Worm (Caenorhabditis elegans): Measurements from ENCODE around the gene C23G10.5.

DNA sequence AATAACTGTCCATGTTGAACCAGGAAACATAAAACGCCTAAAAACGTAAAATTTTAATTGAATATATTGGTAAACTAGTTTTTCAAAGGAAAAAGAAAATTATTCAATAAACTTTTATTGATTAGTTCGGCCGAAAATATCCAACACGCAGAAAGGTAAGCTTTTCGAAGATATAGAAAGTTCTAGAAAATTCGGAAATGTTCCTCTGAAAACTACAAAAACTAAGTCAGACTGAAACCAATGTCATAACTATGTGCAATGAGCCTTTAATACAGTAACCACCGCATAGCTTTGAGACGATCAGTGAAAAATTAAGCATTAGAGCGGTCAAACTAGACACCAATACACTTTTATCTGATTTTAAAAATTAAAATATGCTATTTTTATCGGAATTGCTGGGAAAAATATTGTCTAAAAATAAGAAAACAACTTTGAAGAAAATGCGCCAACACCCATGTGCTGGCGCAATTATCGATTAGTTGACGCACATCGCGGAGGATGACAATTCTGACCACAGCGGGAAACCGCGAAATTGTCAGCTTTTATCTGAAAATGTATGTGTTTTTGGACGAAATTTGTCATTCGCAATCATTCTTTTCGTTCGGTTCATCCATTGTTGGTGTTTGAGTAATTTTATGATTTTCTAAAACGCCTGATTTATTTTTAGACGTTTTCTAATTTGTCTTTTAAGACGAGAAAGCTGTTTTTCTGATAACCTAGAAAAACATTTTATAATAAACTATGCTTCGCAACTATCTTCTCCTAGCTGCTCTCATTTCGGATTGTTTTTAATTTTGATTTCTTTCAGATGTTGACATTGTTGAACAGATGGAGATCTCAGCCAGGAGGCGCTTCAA is 7.7 kb downstream of the C23G10.5 start, which contains the start of the genes C23G10.7 and rpn-2:
- TF ChIP-seq nhr-11 (tag; optimal IDR thresholded peaks at IDR 0.05) (peak; percentile 48), ceh-82 (tag; optimal IDR thresholded peaks at IDR 0.05) (no peak), egl-27 (tag; optimal IDR thresholded peaks at IDR 0.05) (no peak), nhr-28 (tag; optimal IDR thresholded peaks at IDR 0.05) (peak; percentile 35), Y105C5A.15 (GFP tag; IDR thresholded peaks at IDR 0.05) (no peak), nhr-76 (tag; optimal IDR thresholded peaks at IDR 0.05) (no peak), nhr-10 (tag; optimal IDR thresholded peaks at IDR 0.05) (no peak), unc-39 (tag; optimal IDR thresholded peaks at IDR 0.05) (no peak), arid-1 (GFP tag; conservative IDR thresholded peaks at IDR 0.05) (no peak), lin-15B (tag; optimal IDR thresholded peaks at IDR 0.05) (no peak), R02D3.7 (tag; optimal IDR thresholded peaks at IDR 0.05) (no peak)

All from whole organism, L4 larva.